Worm (Caenorhabditis elegans) whole organism, young adult: ENCODE data around the gene sru-1.

Experiments
- B0019.2 ChIP-seq: fragments of 200-800 bp; sonication (Bioruptor generic); conservative IDR thresholded peaks from 2 replicates; pipeline ENCODE4 v1.3.6; 2022; ENCODE audit warnings: missing genetic modification reagents, missing genetic modification characterization, missing compliant biosample characterization
- B0035.1 ChIP-seq: sonication (generic microtip); optimal IDR thresholded peaks from 2 replicates; lab custom pipeline; 2016; ENCODE audit warnings: missing genetic modification characterization, mild to moderate bottlenecking, missing compliant biosample characterization, missing genotype, missing genetic modification reagents
- B0336.3 ChIP-seq: fragments of 200-800 bp; sonication (Bioruptor generic); IDR thresholded peaks from 2 replicates; pipeline ENCODE4 v1.3.6; 2022; ENCODE audit warnings: missing genetic modification characterization, missing compliant biosample characterization
- K11D2.4 ChIP-seq: fragments of 200-800 bp; sonication (Bioruptor generic); IDR thresholded peaks from 2 replicates; pipeline ENCODE4 v1.3.6; 2022; ENCODE audit warnings: missing genetic modification reagents, missing genetic modification characterization, missing compliant biosample characterization
- T26A5.8 ChIP-seq: sonication (generic microtip); optimal IDR thresholded peaks from 2 replicates; lab custom pipeline; 2016; ENCODE audit warnings: missing genetic modification characterization, missing compliant biosample characterization
- Y95B8A.8 ChIP-seq: fragments of 200-800 bp; sonication (Bioruptor generic); IDR thresholded peaks from 2 replicates; pipeline ENCODE4 v1.3.6; 2022; ENCODE audit warnings: missing genetic modification reagents, missing genetic modification characterization, missing compliant biosample characterization
- akir-1 ChIP-seq: fragments of 200-800 bp; sonication (Bioruptor generic); optimal IDR thresholded peaks from 2 replicates; lab custom pipeline; 2018; ENCODE audit warnings: mild to moderate bottlenecking, missing genetic modification characterization, moderate library complexity, missing compliant biosample characterization
- aptf-2 ChIP-seq: fragments of 200-800 bp; sonication (Bioruptor generic); conservative IDR thresholded peaks from 2 replicates; pipeline ENCODE4 v1.3.6; 2022; ENCODE audit warnings: missing genetic modification reagents, missing genetic modification characterization, missing compliant biosample characterization
- attf-3 ChIP-seq: fragments of 200-800 bp; sonication (Bioruptor generic); conservative IDR thresholded peaks from 2 replicates; pipeline ENCODE4 v1.3.6; 2022; ENCODE audit warnings: missing genetic modification reagents, missing genetic modification characterization, missing compliant biosample characterization
- bed-1 ChIP-seq: fragments of 200-800 bp; sonication (Bioruptor generic); IDR thresholded peaks from 2 replicates; pipeline ENCODE4 v1.3.6; 2022; ENCODE audit warnings: missing genetic modification reagents, missing genetic modification characterization, missing compliant biosample characterization
- cebp-2 ChIP-seq: fragments of 200-800 bp; sonication (Bioruptor generic); IDR thresholded peaks from 2 replicates; pipeline ENCODE4 v1.3.6; 2022; ENCODE audit warnings: missing genetic modification characterization, missing compliant biosample characterization
- ceh-79 ChIP-seq: sonication (generic microtip); optimal IDR thresholded peaks from 2 replicates; lab custom pipeline; 2017; ENCODE audit warnings: mild to moderate bottlenecking, missing genetic modification characterization, missing compliant biosample characterization
- ceh-91 ChIP-seq: fragments of 200-800 bp; sonication (Bioruptor generic); IDR thresholded peaks from 2 replicates; pipeline ENCODE4 v1.3.6; 2022; ENCODE audit warnings: missing genetic modification reagents, missing genetic modification characterization, missing compliant biosample characterization
- chd-7 ChIP-seq: sonication (generic microtip); optimal IDR thresholded peaks from 2 replicates; lab custom pipeline; 2016; ENCODE audit warnings: mild to moderate bottlenecking, missing genetic modification characterization, moderate library complexity, missing compliant biosample characterization
- egl-44 ChIP-seq: fragments of 200-800 bp; sonication (Bioruptor generic); IDR thresholded peaks from 2 replicates; pipeline ENCODE4 v1.3.6; 2022; ENCODE audit warnings: missing genetic modification reagents, missing genetic modification characterization, missing compliant biosample characterization
- fkh-3 ChIP-seq: sonication (generic microtip); optimal IDR thresholded peaks from 2 replicates; lab custom pipeline; 2016; ENCODE audit warnings: mild to moderate bottlenecking, missing genetic modification characterization, missing compliant biosample characterization
- hlh-26 ChIP-seq: fragments of 200-800 bp; sonication (Bioruptor generic); conservative IDR thresholded peaks from 2 replicates; pipeline ENCODE4 v1.3.6; 2022; ENCODE audit warnings: missing genetic modification reagents, missing genetic modification characterization, missing compliant biosample characterization
- hmg-1.2 ChIP-seq: fragments of 200-800 bp; sonication (Bioruptor generic); IDR thresholded peaks from 2 replicates; pipeline ENCODE4 v1.3.6; 2022; ENCODE audit warnings: missing genetic modification reagents, missing genetic modification characterization, missing compliant biosample characterization
- hmg-20 ChIP-seq: fragments of 200-800 bp; sonication (Bioruptor generic); IDR thresholded peaks from 2 replicates; pipeline ENCODE4 v1.3.6; 2022; ENCODE audit warnings: missing genetic modification reagents, missing genetic modification characterization, missing compliant biosample characterization
- hsf-1 ChIP-seq: fragments of 200-800 bp; sonication (Bioruptor generic); IDR thresholded peaks from 2 replicates; pipeline ENCODE4 v1.3.6; 2022; ENCODE audit warnings: missing genetic modification reagents, missing genetic modification characterization, missing compliant biosample characterization
- lag-1 ChIP-seq: fragments of 200-800 bp; sonication (Bioruptor generic); IDR thresholded peaks from 2 replicates; pipeline ENCODE4 v1.3.6; 2022; ENCODE audit warnings: missing genetic modification reagents, missing genetic modification characterization, missing compliant biosample characterization
- lsl-1 ChIP-seq: fragments of 200-800 bp; sonication (Bioruptor generic); optimal IDR thresholded peaks from 2 replicates; lab custom pipeline; 2018; ENCODE audit warnings: mild to moderate bottlenecking, missing genetic modification characterization, moderate library complexity, missing compliant biosample characterization
- mel-28 ChIP-seq: sonication (generic microtip); optimal IDR thresholded peaks from 2 replicates; lab custom pipeline; 2016; ENCODE audit warnings: borderline replicate concordance, mild to moderate bottlenecking, missing genetic modification characterization, missing compliant biosample characterization
- nhr-120 ChIP-seq: fragments of 200-800 bp; sonication (Bioruptor generic); IDR thresholded peaks from 2 replicates; pipeline ENCODE4 v1.3.6; 2022; ENCODE audit warnings: missing genetic modification characterization, missing compliant biosample characterization
- rpc-1 ChIP-seq, 2 experiments: fragments of 150-350 bp in 1 of 2; sonication (generic microtip) in 1 of 2; optimal IDR thresholded peaks; 2 replicates each; lab custom pipeline; 2014 to 2018; ENCODE audit warnings: missing biosample characterization in 1 of 2, missing genetic modification characterization in 1 of 2, missing genetic modification reagents in 1 of 2, missing genotype in 1 of 2
- snpc-1.3 ChIP-seq: sonication (generic microtip); optimal IDR thresholded peaks from 2 replicates; lab custom pipeline; 2017; ENCODE audit warnings: missing genetic modification characterization, mild to moderate bottlenecking, missing compliant biosample characterization, antibody characterized with exemption, moderate library complexity, missing genotype, missing genetic modification reagents; ENCODE audit not compliant: insufficient read depth
- somi-1 ChIP-seq: fragments of 200-800 bp; sonication (Bioruptor generic); optimal IDR thresholded peaks from 2 replicates; lab custom pipeline; 2018; ENCODE audit warnings: mild to moderate bottlenecking, missing genetic modification characterization, missing compliant biosample characterization
- tlf-1 ChIP-seq: fragments of 200-800 bp; sonication (Bioruptor generic); optimal IDR thresholded peaks from 2 replicates; lab custom pipeline; 2018; ENCODE audit warnings: mild to moderate bottlenecking, missing genetic modification characterization, missing compliant biosample characterization
- zfh-2 ChIP-seq: fragments of 200-800 bp; sonication (Bioruptor generic); conservative IDR thresholded peaks from 2 replicates; pipeline ENCODE4 v1.3.6; 2022; ENCODE audit warnings: missing genetic modification reagents, missing genetic modification characterization, missing compliant biosample characterization
- zim-3 ChIP-seq: sonication (generic microtip); optimal IDR thresholded peaks from 2 replicates; lab custom pipeline; 2017; ENCODE audit warnings: mild to moderate bottlenecking, missing genetic modification characterization, moderate library complexity, missing compliant biosample characterization
- ztf-26 ChIP-seq: sonication (generic microtip); optimal IDR thresholded peaks from 2 replicates; lab custom pipeline; 2017; ENCODE audit warnings: missing genetic modification characterization, missing compliant biosample characterization
- ztf-3 ChIP-seq: fragments of 200-800 bp; sonication (Bioruptor generic); optimal IDR thresholded peaks from 2 replicates; lab custom pipeline; 2018; ENCODE audit warnings: mild to moderate bottlenecking, missing genetic modification characterization, missing compliant biosample characterization
- ztf-6 ChIP-seq: fragments of 200-800 bp; sonication (Bioruptor generic); IDR thresholded peaks from 2 replicates; pipeline ENCODE4 v1.3.6; 2022; ENCODE audit warnings: missing genetic modification reagents, missing genetic modification characterization, missing compliant biosample characterization

Gene sru-1

ce11 chrIV:9486779-9487178 is 1.6 kb upstream of the sru-1 start:
- TF ChIP-seq fkh-3: no peak
- TF ChIP-seq snpc-1.3 (tag; lab: Kevin White, UChicago): no peak
- TF ChIP-seq, all 124 proteins: peak for 0

DNA sequence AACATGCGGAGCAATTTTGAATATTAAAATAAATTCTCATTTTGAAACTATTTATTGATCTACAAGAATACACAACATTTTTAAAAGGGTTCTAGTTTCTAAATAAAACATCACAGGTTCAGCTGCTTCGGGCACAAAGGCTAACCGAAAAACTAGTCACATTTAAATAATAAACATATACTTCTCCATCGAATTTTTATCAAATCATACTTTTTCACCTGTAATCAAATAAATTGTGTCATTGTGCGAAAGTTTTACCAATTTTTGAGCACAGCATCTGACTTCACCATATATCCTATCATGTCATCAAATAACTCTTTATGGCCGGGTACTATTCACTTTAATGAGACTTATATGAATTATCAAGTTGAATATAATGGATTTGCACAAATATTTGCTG is 1.9 kb downstream of the sru-1 start, which contains the start of gene sru-6:
sru-6 (plus strand) TSS at position 301 of the 400 bp plus-strand sequence.
- TF ChIP-seq mel-28 (no peak), ztf-6 (GFP tag; lab: Robert Waterston, UW) (no peak), akir-1 (no peak), zim-3 (tag; lab: Kevin White, UChicago) (no peak), T26A5.8 (tag; lab: Kevin White, UChicago) (no peak), hmg-20 (GFP tag; lab: Robert Waterston, UW) (no peak), B0035.1 (tag; lab: Kevin White, UChicago) (no peak)
- TF ChIP-seq, all 124 proteins: peak for 0

- TF ChIP-seq attf-3 (GFP tag; lab: Robert Waterston, UW) (no peak), zfh-2 (GFP tag; lab: Robert Waterston, UW) (no peak), K11D2.4 (no peak), hsf-1 (GFP tag; lab: Robert Waterston, UW) (no peak), bed-1 (no peak), aptf-2 (GFP tag; lab: Robert Waterston, UW) (no peak), hmg-1.2 (no peak), lag-1 (no peak), cebp-2 (no peak), hmg-20 (GFP tag; lab: Robert Waterston, UW) (no peak), lsl-1 (GFP tag; lab: Kevin White, UChicago) (no peak), egl-44 (GFP tag; lab: Robert Waterston, UW) (no peak), rpc-1 (optimal IDR thresholded peaks at IDR 0.05; lab: Kevin White, UChicago) (no peak), rpc-1 (tag; optimal IDR thresholded peaks at IDR 0.05; lab: Kevin White, UChicago) (no peak), nhr-120 (GFP tag; lab: Robert Waterston, UW) (no peak), akir-1 (no peak), T26A5.8 (tag; lab: Kevin White, UChicago) (no peak), ceh-91 (GFP tag; lab: Robert Waterston, UW) (no peak), snpc-1.3 (tag; lab: Kevin White, UChicago) (no peak)
Measured at ce11 chrIV:9496306-9496705, 7.9 kb downstream of the sru-1 start, which contains the start of gene sru-3. Gene sru-3, plus strand, starts transcription at chrIV:9496606.

DNA sequence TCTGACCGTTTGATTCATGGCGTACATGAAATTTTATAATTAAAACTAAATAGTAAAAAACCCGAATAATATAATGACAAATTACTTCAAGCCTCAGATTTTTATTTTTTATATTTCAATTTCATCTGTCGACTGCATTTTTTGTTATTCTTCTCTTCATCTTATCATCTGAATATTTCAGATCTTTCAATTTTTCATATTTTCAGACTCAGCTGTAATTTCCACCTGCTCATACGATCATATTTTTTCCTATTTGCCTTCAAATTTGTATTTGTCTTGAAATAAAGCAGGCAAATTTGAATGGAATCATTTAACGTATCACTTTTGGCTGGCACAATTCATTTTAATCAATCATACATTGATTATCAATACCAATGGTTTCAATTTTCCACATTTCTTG is 9.7 kb downstream of the sru-1 start, which contains the start of gene sru-4:
sru-4 (plus strand) TSS at position 301 of the 400 bp plus-strand sequence.
- TF ChIP-seq somi-1 (no peak), cebp-2 (no peak), ceh-79 (tag; lab: Kevin White, UChicago) (no peak), zim-3 (tag; lab: Kevin White, UChicago) (no peak), B0336.3 (GFP tag; lab: Robert Waterston, UW) (no peak), Y95B8A.8 (GFP tag; lab: Robert Waterston, UW) (no peak), hlh-26 (GFP tag; lab: Robert Waterston, UW) (no peak), ztf-26 (tag; lab: Kevin White, UChicago) (no peak), chd-7 (tag; lab: Kevin White, UChicago) (no peak), ztf-3 (no peak), T26A5.8 (tag; lab: Kevin White, UChicago) (no peak), B0019.2 (GFP tag; lab: Robert Waterston, UW) (no peak), attf-3 (GFP tag; lab: Robert Waterston, UW) (no peak), tlf-1 (GFP tag; lab: Kevin White, UChicago) (no peak)
- TF ChIP-seq, all 124 proteins: peak for 0
